Worm (Caenorhabditis elegans) whole organism, L2 larva: ENCODE measurements around the gene R144.13.
A peak's percentile ranks its signal among the peaks of the same experiment; 100 is the strongest.

Experiments used
- C34F6.9 ChIP-seq: fragments of 150-350 bp; optimal IDR thresholded peaks from 2 replicates; lab custom pipeline; 2014; ENCODE audit warnings: missing biosample characterization, missing genetic modification characterization
- F13H6.1 ChIP-seq: sonication (generic microtip); optimal IDR thresholded peaks from 2 replicates; lab custom pipeline; 2016; ENCODE audit warnings: missing genetic modification characterization, missing compliant biosample characterization
- R02D3.7 ChIP-seq: fragments of 150-350 bp; optimal IDR thresholded peaks from 2 replicates; lab custom pipeline; 2014; ENCODE audit warnings: missing biosample characterization, missing genetic modification characterization
- Y55F3AM.14 ChIP-seq: fragments of 200-800 bp; sonication (Bioruptor generic); optimal IDR thresholded peaks from 2 replicates; lab custom pipeline; 2018; ENCODE audit warnings: mild to moderate bottlenecking, missing genetic modification characterization, missing compliant biosample characterization
- ZK546.5 ChIP-seq: sonication (generic microtip); optimal IDR thresholded peaks from 2 replicates; lab custom pipeline; 2017; ENCODE audit warnings: missing biosample characterization, missing genetic modification characterization
- alr-1 ChIP-seq: fragments of 150-350 bp; optimal IDR thresholded peaks from 2 replicates; lab custom pipeline; 2014; ENCODE audit warnings: missing biosample characterization, missing genetic modification characterization
- aly-2 ChIP-seq: fragments of 150-350 bp; optimal IDR thresholded peaks from 2 replicates; lab custom pipeline; 2014; ENCODE audit warnings: missing biosample characterization, missing genetic modification characterization
- ama-1 ChIP-seq: fragments of 150-350 bp; optimal IDR thresholded peaks from 2 replicates; lab custom pipeline; 2018; ENCODE audit warnings: inconsistent platforms
- blmp-1 ChIP-seq: sonication (generic microtip); optimal IDR thresholded peaks from 2 replicates; lab custom pipeline; 2017; ENCODE audit warnings: missing genetic modification characterization, mild to moderate bottlenecking, missing compliant biosample characterization, antibody characterized with exemption, moderate library complexity; ENCODE audit not compliant: insufficient read depth
- ceh-16 ChIP-seq: fragments of 150-350 bp; optimal IDR thresholded peaks from 2 replicates; lab custom pipeline; 2014; ENCODE audit warnings: missing biosample characterization, missing genetic modification characterization
- ceh-82 ChIP-seq: fragments of 150-350 bp; optimal IDR thresholded peaks from 2 replicates; lab custom pipeline; 2014; ENCODE audit warnings: missing biosample characterization, missing genetic modification characterization
- crh-2 ChIP-seq: sonication (generic microtip); optimal IDR thresholded peaks from 2 replicates; lab custom pipeline; 2017; ENCODE audit warnings: missing biosample characterization, missing genetic modification characterization
- dmd-4 ChIP-seq: sonication (generic microtip); optimal IDR thresholded peaks from 2 replicates; lab custom pipeline; 2017; ENCODE audit warnings: missing biosample characterization, missing genetic modification characterization
- egl-27 ChIP-seq: sonication (generic microtip); optimal IDR thresholded peaks from 3 replicates; lab custom pipeline; 2017; ENCODE audit warnings: missing biosample characterization, missing genetic modification reagents, missing genetic modification characterization
- elt-1 ChIP-seq: fragments of 150-350 bp; optimal IDR thresholded peaks from 2 replicates; lab custom pipeline; 2014; ENCODE audit warnings: missing biosample characterization, missing genetic modification characterization
- elt-3 ChIP-seq: sonication (generic microtip); optimal IDR thresholded peaks from 2 replicates; lab custom pipeline; 2017; ENCODE audit warnings: missing biosample characterization, missing genetic modification characterization
- fos-1 ChIP-seq: fragments of 150-350 bp; optimal IDR thresholded peaks from 2 replicates; lab custom pipeline; 2014; ENCODE audit warnings: missing biosample characterization, missing genetic modification characterization
- gmeb-1 ChIP-seq: fragments of 150-350 bp; optimal IDR thresholded peaks from 2 replicates; lab custom pipeline; 2014; ENCODE audit warnings: missing biosample characterization, missing genetic modification characterization
- lin-11 ChIP-seq: fragments of 150-350 bp; sonication (generic microtip); optimal IDR thresholded peaks from 2 replicates; lab custom pipeline; 2014; ENCODE audit warnings: missing biosample characterization, missing genetic modification characterization, inconsistent platforms, mixed read lengths
- lin-39 ChIP-seq: fragments of 150-350 bp; optimal IDR thresholded peaks from 2 replicates; lab custom pipeline; 2014; ENCODE audit warnings: missing biosample characterization, missing genetic modification reagents, missing genetic modification characterization
- lsy-2 ChIP-seq, 2 experiments: fragments of 150-350 bp in 1 of 2; sonication (generic microtip) in 1 of 2; optimal IDR thresholded peaks; 2 replicates each; lab custom pipeline; 2014 to 2017; ENCODE audit warnings: missing biosample characterization in 2 of 2, missing genetic modification characterization in 2 of 2
- mab-5 ChIP-seq: fragments of 150-350 bp; optimal IDR thresholded peaks from 2 replicates; lab custom pipeline; 2014; ENCODE audit warnings: missing biosample characterization, missing genetic modification characterization
- mbf-1 ChIP-seq: sonication (generic microtip); optimal IDR thresholded peaks from 2 replicates; lab custom pipeline; 2017; ENCODE audit warnings: missing biosample characterization, missing genetic modification characterization
- mdl-1 ChIP-seq, 2 experiments: fragments of 150-350 bp in 1 of 2; sonication (generic microtip) in 1 of 2; optimal IDR thresholded peaks; 2 replicates each; lab custom pipeline; 2017; ENCODE audit warnings: missing biosample characterization in 2 of 2, missing genetic modification characterization in 2 of 2
- nhr-10 ChIP-seq: sonication (generic microtip); optimal IDR thresholded peaks from 2 replicates; lab custom pipeline; 2017; ENCODE audit warnings: missing biosample characterization, missing genetic modification characterization
- nhr-11 ChIP-seq: fragments of 150-350 bp; optimal IDR thresholded peaks from 2 replicates; lab custom pipeline; 2014; ENCODE audit warnings: missing biosample characterization, missing genetic modification characterization
- nhr-12 ChIP-seq: fragments of 150-350 bp; optimal IDR thresholded peaks from 2 replicates; lab custom pipeline; 2014; ENCODE audit warnings: missing biosample characterization, missing genetic modification characterization
- nhr-129 ChIP-seq: fragments of 150-350 bp; optimal IDR thresholded peaks from 2 replicates; lab custom pipeline; 2014; ENCODE audit warnings: missing biosample characterization, missing genetic modification characterization
- nhr-21 ChIP-seq: fragments of 150-350 bp; optimal IDR thresholded peaks from 2 replicates; lab custom pipeline; 2014; ENCODE audit warnings: missing biosample characterization, missing genetic modification characterization
- nhr-23 ChIP-seq: fragments of 150-350 bp; optimal IDR thresholded peaks from 2 replicates; lab custom pipeline; 2014; ENCODE audit warnings: missing biosample characterization, missing genetic modification reagents, missing genetic modification characterization
- nhr-237 ChIP-seq: fragments of 150-350 bp; optimal IDR thresholded peaks from 2 replicates; lab custom pipeline; 2014; ENCODE audit warnings: missing biosample characterization, missing genetic modification characterization
- nhr-25 ChIP-seq: fragments of 150-350 bp; sonication (generic microtip); optimal IDR thresholded peaks from 3 replicates; lab custom pipeline; 2014; ENCODE audit warnings: missing biosample characterization, missing genetic modification characterization
- nhr-77 ChIP-seq: fragments of 150-350 bp; optimal IDR thresholded peaks from 2 replicates; lab custom pipeline; 2014; ENCODE audit warnings: missing biosample characterization, missing genetic modification characterization
- peb-1 ChIP-seq: fragments of 150-350 bp; optimal IDR thresholded peaks from 2 replicates; lab custom pipeline; 2014; ENCODE audit warnings: missing biosample characterization, missing genetic modification characterization
- sem-4 ChIP-seq: fragments of 150-350 bp; optimal IDR thresholded peaks from 2 replicates; lab custom pipeline; 2014; ENCODE audit warnings: missing biosample characterization, missing genetic modification reagents, missing genetic modification characterization
- skn-1 ChIP-seq: sonication (generic microtip); optimal IDR thresholded peaks from 2 replicates; lab custom pipeline; 2017; ENCODE audit warnings: missing biosample characterization, missing genetic modification characterization
- sma-3 ChIP-seq: sonication (generic microtip); optimal IDR thresholded peaks from 2 replicates; lab custom pipeline; 2016; ENCODE audit warnings: missing genetic modification reagents, missing genetic modification characterization, missing compliant biosample characterization
- sma-9 ChIP-seq, 2 experiments: fragments of 150-350 bp in 1 of 2; sonication (generic microtip) in 1 of 2; optimal IDR thresholded peaks; 2 replicates each; lab custom pipeline; 2014 to 2016; ENCODE audit warnings: missing genetic modification characterization in 2 of 2, mild to moderate bottlenecking in 1 of 2, missing biosample characterization in 1 of 2, missing compliant biosample characterization in 1 of 2, missing genetic modification reagents in 1 of 2, moderate library complexity in 1 of 2
- snpc-4 ChIP-seq: fragments of 150-350 bp; optimal IDR thresholded peaks from 2 replicates; lab custom pipeline; 2014; ENCODE audit warnings: missing biosample characterization, missing genetic modification characterization
- unc-39 ChIP-seq: fragments of 150-350 bp; optimal IDR thresholded peaks from 2 replicates; lab custom pipeline; 2014; ENCODE audit warnings: missing biosample characterization, missing genetic modification characterization
- unc-55 ChIP-seq: fragments of 150-350 bp; sonication (generic microtip); optimal IDR thresholded peaks from 3 replicates; lab custom pipeline; 2014; ENCODE audit warnings: missing biosample characterization, missing genetic modification reagents, missing genetic modification characterization
- unc-62 ChIP-seq: fragments of 150-350 bp; optimal IDR thresholded peaks from 2 replicates; lab custom pipeline; 2014; ENCODE audit warnings: missing biosample characterization, missing genetic modification reagents, missing genetic modification characterization
- zag-1 ChIP-seq: fragments of 150-350 bp; optimal IDR thresholded peaks from 2 replicates; lab custom pipeline; 2014; ENCODE audit warnings: missing biosample characterization, missing genetic modification characterization
- ztf-11 ChIP-seq: sonication (generic microtip); optimal IDR thresholded peaks from 2 replicates; lab custom pipeline; 2017; ENCODE audit warnings: missing biosample characterization, missing genetic modification characterization
- ztf-4 ChIP-seq: fragments of 150-350 bp; optimal IDR thresholded peaks from 2 replicates; lab custom pipeline; 2014; ENCODE audit warnings: missing biosample characterization, missing genetic modification characterization

R144.13 gene

DNA sequence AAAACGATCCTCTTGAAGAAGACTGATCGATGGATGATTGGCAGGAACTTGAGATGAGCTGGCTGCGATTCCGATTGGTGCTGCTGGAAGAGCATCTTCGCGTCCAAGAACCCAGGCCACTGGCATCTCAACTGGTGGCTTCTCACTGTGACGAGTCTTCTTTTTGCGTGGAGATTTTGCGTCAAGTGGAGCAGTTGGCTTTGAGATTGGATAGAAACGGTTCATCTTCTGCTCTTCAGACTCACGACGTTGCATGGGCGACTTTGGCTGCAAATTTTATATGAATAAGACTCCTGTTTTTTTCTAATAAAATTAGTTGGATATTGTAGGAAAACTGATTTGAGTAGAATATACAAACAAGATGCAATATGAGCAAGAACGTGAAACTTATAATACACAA, 12.3 kb upstream of the R144.13 start:
- TF ChIP-seq sma-9 (GFP tag; optimal IDR thresholded peaks at IDR 0.05; lab: Kevin White, UChicago) (no peak), sma-9 (tag; optimal IDR thresholded peaks at IDR 0.05; lab: Kevin White, UChicago) (no peak), snpc-4 (tag; lab: Kevin White, UChicago) (no peak), lin-39 (no peak), F13H6.1 (no peak), lsy-2 (tag; optimal IDR thresholded peaks at IDR 0.05; lab: Kevin White, UChicago) (no peak), ceh-16 (tag; lab: Kevin White, UChicago) (no peak), ztf-4 (tag; lab: Kevin White, UChicago) (no peak), egl-27 (tag; lab: Kevin White, UChicago) (no peak), nhr-129 (tag; lab: Kevin White, UChicago) (no peak), alr-1 (tag; lab: Kevin White, UChicago) (no peak), dmd-4 (tag; lab: Kevin White, UChicago) (no peak), nhr-21 (tag; lab: Kevin White, UChicago) (no peak), elt-3 (tag; lab: Kevin White, UChicago) (no peak), mdl-1 (tag; optimal IDR thresholded peaks at IDR 0.05; lab: Kevin White, UChicago) (no peak), gmeb-1 (tag; lab: Kevin White, UChicago) (no peak), ceh-82 (tag; lab: Kevin White, UChicago) (no peak), nhr-77 (tag; lab: Kevin White, UChicago) (no peak), skn-1 (no peak), mab-5 (no peak), Y55F3AM.14 (no peak)

DNA sequence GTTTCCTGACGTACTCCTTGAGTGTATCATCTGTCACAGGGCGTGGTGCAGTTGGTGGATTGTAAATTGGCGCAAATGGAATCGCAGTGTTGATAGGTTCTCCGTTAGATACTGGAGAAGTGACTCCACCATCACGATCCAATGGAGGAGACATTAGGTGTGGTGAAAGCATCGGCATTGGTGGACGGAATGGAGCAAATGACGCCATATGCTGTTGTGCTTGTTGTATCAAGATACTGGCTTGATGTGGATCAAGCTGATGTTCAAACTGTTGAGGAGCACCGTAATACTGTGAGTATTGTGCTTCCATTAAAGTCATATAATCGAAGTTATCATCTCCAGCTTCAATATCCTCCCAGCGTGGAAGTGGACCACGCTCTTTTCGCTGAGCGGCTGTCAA, 10.6 kb upstream of the R144.13 start:
- TF ChIP-seq nhr-23 (tag; lab: Kevin White, UChicago) (no peak), peb-1 (tag; lab: Kevin White, UChicago) (no peak), nhr-10 (tag; lab: Kevin White, UChicago) (no peak), alr-1 (tag; lab: Kevin White, UChicago) (no peak), lsy-2 (tag; optimal IDR thresholded peaks at IDR 0.05; lab: Kevin White, UChicago) (no peak), zag-1 (tag; lab: Kevin White, UChicago) (no peak), lin-11 (tag; lab: Kevin White, UChicago) (no peak), sma-9 (GFP tag; optimal IDR thresholded peaks at IDR 0.05; lab: Kevin White, UChicago) (no peak), sma-9 (tag; optimal IDR thresholded peaks at IDR 0.05; lab: Kevin White, UChicago) (no peak), gmeb-1 (tag; lab: Kevin White, UChicago) (no peak), mdl-1 (tag; optimal IDR thresholded peaks at IDR 0.05; lab: Kevin White, UChicago) (no peak), ZK546.5 (tag; lab: Kevin White, UChicago) (no peak), nhr-25 (tag; lab: Kevin White, UChicago) (no peak), elt-1 (tag; lab: Kevin White, UChicago) (no peak), nhr-11 (no peak), nhr-129 (tag; lab: Kevin White, UChicago) (no peak), elt-3 (tag; lab: Kevin White, UChicago) (no peak), R02D3.7 (no peak), unc-55 (no peak), skn-1 (no peak), ztf-11 (no peak)

DNA sequence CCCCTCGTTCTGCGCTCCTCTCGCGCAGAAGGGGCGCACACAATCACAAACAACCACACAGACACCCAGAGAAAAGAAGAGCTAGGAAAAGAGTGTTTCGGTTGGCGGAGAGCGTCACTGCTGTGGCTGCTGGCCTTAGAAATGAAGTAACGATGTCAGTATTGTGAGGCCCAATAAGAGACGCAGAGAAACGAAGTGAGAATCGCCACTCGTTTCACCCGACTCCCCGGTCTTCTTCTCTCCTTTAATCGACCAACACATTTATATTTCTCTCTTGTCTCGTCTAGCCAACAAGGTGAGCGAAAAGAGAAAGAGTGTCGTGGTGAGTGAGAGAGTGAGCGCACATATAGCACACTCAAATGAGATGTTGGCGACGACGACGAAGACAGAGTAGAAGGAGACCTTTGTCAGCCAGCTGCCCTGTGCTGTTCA, 9.1 kb upstream of the R144.13 start:
- TF ChIP-seq dmd-4 (tag; lab: Kevin White, UChicago) (no peak), peb-1 (tag; lab: Kevin White, UChicago) (no peak), ceh-82 (tag; lab: Kevin White, UChicago) (peak; percentile 70), nhr-12 (tag; lab: Kevin White, UChicago) (no peak), sma-9 (GFP tag; optimal IDR thresholded peaks at IDR 0.05; lab: Kevin White, UChicago) (peak; percentile 58), sma-9 (tag; optimal IDR thresholded peaks at IDR 0.05; lab: Kevin White, UChicago) (no peak), ZK546.5 (tag; lab: Kevin White, UChicago) (no peak), aly-2 (no peak), lin-11 (tag; lab: Kevin White, UChicago) (peak; percentile 84), alr-1 (tag; lab: Kevin White, UChicago) (peak; percentile 88), lsy-2 (tag; optimal IDR thresholded peaks at IDR 0.05; lab: Kevin White, UChicago) (peak; percentile 69 to 90), blmp-1 (tag; lab: Kevin White, UChicago) (peak; percentile 17), nhr-129 (tag; lab: Kevin White, UChicago) (peak; percentile 98), ceh-16 (tag; lab: Kevin White, UChicago) (peak; percentile 80), ztf-4 (tag; lab: Kevin White, UChicago) (peak; percentile 79), gmeb-1 (tag; lab: Kevin White, UChicago) (peak; percentile 68), nhr-237 (no peak), unc-55 (peak; percentile 91), mab-5 (peak; percentile 76), snpc-4 (tag; lab: Kevin White, UChicago) (peak; percentile 45), unc-39 (tag; lab: Kevin White, UChicago) (no peak), nhr-21 (tag; lab: Kevin White, UChicago) (peak; percentile 68), sma-3 (peak; percentile 71), ama-1 (lab: Kevin White, UChicago) (no peak), lin-39 (no peak), C34F6.9 (tag; lab: Kevin White, UChicago) (peak; percentile 97), R02D3.7 (no peak), ztf-11 (no peak), nhr-25 (tag; lab: Kevin White, UChicago) (peak; percentile 82), unc-62 (no peak), nhr-10 (tag; lab: Kevin White, UChicago) (peak; percentile 65), fos-1 (tag; lab: Kevin White, UChicago) (peak; percentile 91), mdl-1 (tag; optimal IDR thresholded peaks at IDR 0.05; lab: Kevin White, UChicago) (peak; percentile 26 to 71), zag-1 (tag; lab: Kevin White, UChicago) (peak; percentile 91), crh-2 (tag; lab: Kevin White, UChicago) (peak; percentile 95), sem-4 (tag; lab: Kevin White, UChicago) (peak; percentile 89), mbf-1 (tag; lab: Kevin White, UChicago) (no peak), nhr-77 (tag; lab: Kevin White, UChicago) (no peak), Y55F3AM.14 (peak; percentile 74)
